Worm (Caenorhabditis elegans) whole organism, L3 larva: Measurements from ENCODE around the gene B0310.2.

Source experiments
- ceh-16 ChIP-seq: sonication (generic microtip); optimal IDR thresholded peaks from 2 replicates; lab custom pipeline; 2017; ENCODE audit warnings: missing biosample characterization, missing genetic modification characterization
- ceh-28 ChIP-seq: fragments of 150-350 bp; optimal IDR thresholded peaks from 2 replicates; lab custom pipeline; 2014; ENCODE audit warnings: missing biosample characterization, missing genetic modification reagents, missing genetic modification characterization
- fkh-10 ChIP-seq: sonication (generic microtip); optimal IDR thresholded peaks from 2 replicates; lab custom pipeline; 2017; ENCODE audit warnings: missing biosample characterization, missing genetic modification reagents, missing genetic modification characterization
- nhr-25 ChIP-seq: sonication (generic microtip); optimal IDR thresholded peaks from 2 replicates; lab custom pipeline; 2017; ENCODE audit warnings: missing biosample characterization, missing genetic modification characterization
- nhr-28 ChIP-seq: fragments of 150-350 bp; optimal IDR thresholded peaks from 2 replicates; lab custom pipeline; 2014; ENCODE audit warnings: missing biosample characterization, missing genetic modification characterization
- skn-1 ChIP-seq: fragments of 150-350 bp; optimal IDR thresholded peaks from 2 replicates; lab custom pipeline; 2014; ENCODE audit warnings: missing biosample characterization, missing genetic modification characterization
- zag-1 ChIP-seq: fragments of 150-350 bp; optimal IDR thresholded peaks from 2 replicates; lab custom pipeline; 2014; ENCODE audit warnings: missing biosample characterization, missing genetic modification characterization

DNA sequence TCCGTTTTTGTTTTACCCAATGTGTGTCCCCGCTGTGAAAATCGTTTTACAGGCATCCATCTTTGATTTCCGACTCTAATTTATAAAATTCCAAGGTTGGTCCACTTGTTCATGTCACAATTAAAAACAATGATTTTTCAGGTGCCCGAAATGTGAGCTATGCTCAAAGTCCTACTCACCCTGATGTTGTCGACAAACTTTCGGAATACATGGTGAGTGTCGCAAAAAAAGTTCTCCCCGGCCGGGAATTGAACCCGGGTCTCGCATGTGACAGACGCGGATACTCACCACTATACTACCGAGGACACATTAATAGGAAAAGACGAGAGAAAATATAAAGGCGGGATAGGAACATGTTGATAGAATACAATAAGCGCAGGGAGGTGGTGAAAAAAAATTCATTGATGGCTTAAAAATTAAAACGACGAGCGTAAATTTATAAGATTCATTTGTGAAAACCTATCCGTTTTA is 17.1 kb downstream of the B0310.2 start, which contains the start of gene egl-17:
- TF ChIP-seq nhr-25 (tag; lab: Kevin White, UChicago) = no peak
- no peak for TF ChIP-seq nhr-28
- TF ChIP-seq zag-1 (tag; lab: Kevin White, UChicago) = no peak
- TF ChIP-seq skn-1 = peak; percentile 55
- no peak for TF ChIP-seq fkh-10 (GFP tag; lab: Kevin White, UChicago)
- TF ChIP-seq ceh-16 (tag; lab: Kevin White, UChicago) = no peak
- TF ChIP-seq ceh-28 (tag; lab: Kevin White, UChicago) = peak; percentile 28
